Worm (Caenorhabditis elegans) whole organism, young adult: ENCODE results near the gene Y17G7B.17.

ENCODE experiments used
- B0261.1 ChIP-seq: sonication (generic microtip); optimal IDR thresholded peaks from 2 replicates; lab custom pipeline; 2016; ENCODE audit warnings: mild to moderate bottlenecking, missing genetic modification characterization, moderate library complexity, missing compliant biosample characterization
- C06A6.2 ChIP-seq: fragments of 200-800 bp; sonication (Bioruptor generic); conservative IDR thresholded peaks from 2 replicates; pipeline ENCODE4 v1.3.6; 2022; ENCODE audit warnings: missing genetic modification characterization, missing compliant biosample characterization
- C17E4.6 ChIP-seq: fragments of 200-800 bp; sonication (Bioruptor generic); IDR thresholded peaks from 2 replicates; pipeline ENCODE4 v1.3.6; 2022; ENCODE audit warnings: missing genetic modification reagents, missing genetic modification characterization, missing compliant biosample characterization
- F22D6.2 ChIP-seq: sonication (generic microtip); optimal IDR thresholded peaks from 2 replicates; lab custom pipeline; 2016; ENCODE audit warnings: mild to moderate bottlenecking, missing genetic modification characterization, missing compliant biosample characterization
- atf-7 ChIP-seq: sonication (generic microtip); optimal IDR thresholded peaks from 2 replicates; lab custom pipeline; 2017; ENCODE audit warnings: mild to moderate bottlenecking, missing genetic modification characterization, missing compliant biosample characterization
- attf-3 ChIP-seq: fragments of 200-800 bp; sonication (Bioruptor generic); conservative IDR thresholded peaks from 2 replicates; pipeline ENCODE4 v1.3.6; 2022; ENCODE audit warnings: missing genetic modification reagents, missing genetic modification characterization, missing compliant biosample characterization
- bed-1 ChIP-seq: fragments of 200-800 bp; sonication (Bioruptor generic); IDR thresholded peaks from 2 replicates; pipeline ENCODE4 v1.3.6; 2022; ENCODE audit warnings: missing genetic modification reagents, missing genetic modification characterization, missing compliant biosample characterization
- cebp-1 ChIP-seq, 2 experiments: fragments of 200-800 bp in 1 of 2; sonication (Bioruptor generic) in 1 of 2; sonication (generic microtip) in 1 of 2; IDR thresholded peaks in 1 of 2; optimal IDR thresholded peaks in 1 of 2; 2 replicates each; pipeline versions ENCODE4 v1.3.6 to Lab custom; 2017 to 2022; ENCODE audit warnings: missing compliant biosample characterization in 2 of 2, missing genetic modification characterization in 2 of 2, mild to moderate bottlenecking in 1 of 2, missing genetic modification reagents in 1 of 2, moderate library complexity in 1 of 2
- ceh-100 ChIP-seq: fragments of 200-800 bp; sonication (Bioruptor generic); IDR thresholded peaks from 2 replicates; pipeline ENCODE4 v1.3.6; 2022; ENCODE audit warnings: missing genetic modification reagents, missing genetic modification characterization, missing compliant biosample characterization
- ceh-58 ChIP-seq: fragments of 200-800 bp; sonication (Bioruptor generic); IDR thresholded peaks from 2 replicates; pipeline ENCODE4 v1.3.6; 2022; ENCODE audit warnings: missing genetic modification characterization, missing compliant biosample characterization
- ceh-91 ChIP-seq: fragments of 200-800 bp; sonication (Bioruptor generic); IDR thresholded peaks from 2 replicates; pipeline ENCODE4 v1.3.6; 2022; ENCODE audit warnings: missing genetic modification reagents, missing genetic modification characterization, missing compliant biosample characterization
- chd-7 ChIP-seq: sonication (generic microtip); optimal IDR thresholded peaks from 2 replicates; lab custom pipeline; 2016; ENCODE audit warnings: mild to moderate bottlenecking, missing genetic modification characterization, moderate library complexity, missing compliant biosample characterization
- dox-1 ChIP-seq: fragments of 200-800 bp; sonication (Bioruptor generic); IDR thresholded peaks from 2 replicates; pipeline ENCODE4 v1.3.6; 2022; ENCODE audit warnings: missing genetic modification reagents, missing genetic modification characterization, missing compliant biosample characterization
- egl-44 ChIP-seq: fragments of 200-800 bp; sonication (Bioruptor generic); IDR thresholded peaks from 2 replicates; pipeline ENCODE4 v1.3.6; 2022; ENCODE audit warnings: missing genetic modification reagents, missing genetic modification characterization, missing compliant biosample characterization
- ets-4 ChIP-seq: fragments of 200-800 bp; sonication (Bioruptor generic); optimal IDR thresholded peaks from 2 replicates; lab custom pipeline; 2018; ENCODE audit warnings: mild to moderate bottlenecking, missing genetic modification characterization, missing compliant biosample characterization
- him-1 ChIP-seq: sonication (generic microtip); optimal IDR thresholded peaks from 2 replicates; lab custom pipeline; 2016; ENCODE audit warnings: missing genotype, missing genetic modification reagents, missing genetic modification characterization, missing compliant biosample characterization
- hlh-12 ChIP-seq: sonication (generic microtip); optimal IDR thresholded peaks from 2 replicates; lab custom pipeline; 2016; ENCODE audit warnings: missing genetic modification characterization, missing compliant biosample characterization
- hmg-1.2 ChIP-seq: fragments of 200-800 bp; sonication (Bioruptor generic); IDR thresholded peaks from 2 replicates; pipeline ENCODE4 v1.3.6; 2022; ENCODE audit warnings: missing genetic modification reagents, missing genetic modification characterization, missing compliant biosample characterization
- hrde-1 ChIP-seq: sonication (generic microtip); optimal IDR thresholded peaks from 2 replicates; lab custom pipeline; 2016; ENCODE audit warnings: missing genetic modification characterization, mild to moderate bottlenecking, missing compliant biosample characterization, moderate library complexity, missing genotype, missing genetic modification reagents, borderline replicate concordance
- hsf-1 ChIP-seq: fragments of 200-800 bp; sonication (Bioruptor generic); IDR thresholded peaks from 2 replicates; pipeline ENCODE4 v1.3.6; 2022; ENCODE audit warnings: missing genetic modification reagents, missing genetic modification characterization, missing compliant biosample characterization
- let-526 ChIP-seq: fragments of 200-800 bp; sonication (Bioruptor generic); IDR thresholded peaks from 2 replicates; pipeline ENCODE4 v1.3.6; 2022; ENCODE audit warnings: missing genetic modification reagents, missing genetic modification characterization, missing compliant biosample characterization
- let-607 ChIP-seq, 2 experiments: fragments of 200-800 bp in 1 of 2; sonication (Bioruptor generic) in 1 of 2; sonication (generic microtip) in 1 of 2; optimal IDR thresholded peaks; 2 replicates each; lab custom pipeline; 2016 to 2018; ENCODE audit warnings: mild to moderate bottlenecking in 2 of 2, missing compliant biosample characterization in 2 of 2, missing genetic modification characterization in 2 of 2, moderate library complexity in 2 of 2, missing genotype in 1 of 2
- lin-26 ChIP-seq: fragments of 200-800 bp; sonication (Bioruptor generic); IDR thresholded peaks from 2 replicates; pipeline ENCODE4 v1.3.6; 2022; ENCODE audit warnings: missing genetic modification reagents, missing genetic modification characterization, missing compliant biosample characterization
- lin-54 ChIP-seq: fragments of 200-800 bp; sonication (Bioruptor generic); optimal IDR thresholded peaks from 2 replicates; lab custom pipeline; 2018; ENCODE audit warnings: mild to moderate bottlenecking, missing genetic modification characterization, missing compliant biosample characterization
- lir-1 ChIP-seq: fragments of 200-800 bp; sonication (Bioruptor generic); conservative IDR thresholded peaks from 2 replicates; pipeline ENCODE4 v1.3.6; 2022; ENCODE audit warnings: missing genetic modification reagents, missing genetic modification characterization, missing compliant biosample characterization
- nfyb-1 ChIP-seq: fragments of 200-800 bp; sonication (Bioruptor generic); IDR thresholded peaks from 2 replicates; pipeline ENCODE4 v1.3.6; 2022; ENCODE audit warnings: missing genetic modification reagents, missing genetic modification characterization, missing compliant biosample characterization
- nhr-120 ChIP-seq: fragments of 200-800 bp; sonication (Bioruptor generic); IDR thresholded peaks from 2 replicates; pipeline ENCODE4 v1.3.6; 2022; ENCODE audit warnings: missing genetic modification characterization, missing compliant biosample characterization
- nhr-27 ChIP-seq: fragments of 200-800 bp; sonication (Bioruptor generic); optimal IDR thresholded peaks from 2 replicates; lab custom pipeline; 2018; ENCODE audit warnings: mild to moderate bottlenecking, missing genetic modification characterization, moderate library complexity, missing compliant biosample characterization
- nhr-80 ChIP-seq: sonication (generic microtip); optimal IDR thresholded peaks from 2 replicates; lab custom pipeline; 2016; ENCODE audit warnings: missing genetic modification characterization, missing compliant biosample characterization
- nhr-90 ChIP-seq: sonication (generic microtip); optimal IDR thresholded peaks from 2 replicates; lab custom pipeline; 2016; ENCODE audit warnings: missing genotype, mild to moderate bottlenecking, missing genetic modification characterization, missing compliant biosample characterization
- sdz-38 ChIP-seq: sonication (generic microtip); optimal IDR thresholded peaks from 2 replicates; lab custom pipeline; 2016; ENCODE audit warnings: missing genotype, missing genetic modification characterization, missing compliant biosample characterization
- snpc-4 ChIP-seq, 5 experiments: fragments of 150-350 bp in 1 of 5; sonication (generic microtip) in 4 of 5; optimal IDR thresholded peaks; 2 replicates each; lab custom pipeline; 2014 to 2018; ENCODE audit warnings: missing genetic modification characterization in 5 of 5, missing biosample characterization in 3 of 5, antibody characterized with exemption in 2 of 5, mild to moderate bottlenecking in 2 of 5, missing compliant biosample characterization in 2 of 5, missing genotype in 2 of 5, moderate library complexity in 2 of 5, missing genetic modification reagents in 1 of 5
- tbp1 ChIP-seq: fragments of 200-800 bp; sonication (Bioruptor generic); optimal IDR thresholded peaks from 2 replicates; lab custom pipeline; 2018; ENCODE audit warnings: mild to moderate bottlenecking, missing genetic modification characterization, missing compliant biosample characterization
- tbx-9 ChIP-seq: sonication (generic microtip); optimal IDR thresholded peaks from 2 replicates; lab custom pipeline; 2016; ENCODE audit warnings: borderline replicate concordance, missing genetic modification characterization, inconsistent platforms, missing compliant biosample characterization
- ztf-22 ChIP-seq: fragments of 200-800 bp; sonication (Bioruptor generic); optimal IDR thresholded peaks from 2 replicates; lab custom pipeline; 2018; ENCODE audit warnings: mild to moderate bottlenecking, missing genetic modification characterization, moderate library complexity, missing compliant biosample characterization
- ztf-25 ChIP-seq: fragments of 200-800 bp; sonication (Bioruptor generic); IDR thresholded peaks from 2 replicates; pipeline ENCODE4 v1.3.6; 2022; ENCODE audit warnings: missing genetic modification reagents, missing genetic modification characterization, missing compliant biosample characterization
- ztf-26 ChIP-seq: sonication (generic microtip); optimal IDR thresholded peaks from 2 replicates; lab custom pipeline; 2017; ENCODE audit warnings: missing genetic modification characterization, missing compliant biosample characterization
- ztf-3 ChIP-seq: fragments of 200-800 bp; sonication (Bioruptor generic); optimal IDR thresholded peaks from 2 replicates; lab custom pipeline; 2018; ENCODE audit warnings: mild to moderate bottlenecking, missing genetic modification characterization, missing compliant biosample characterization

The Y17G7B.17 gene

DNA sequence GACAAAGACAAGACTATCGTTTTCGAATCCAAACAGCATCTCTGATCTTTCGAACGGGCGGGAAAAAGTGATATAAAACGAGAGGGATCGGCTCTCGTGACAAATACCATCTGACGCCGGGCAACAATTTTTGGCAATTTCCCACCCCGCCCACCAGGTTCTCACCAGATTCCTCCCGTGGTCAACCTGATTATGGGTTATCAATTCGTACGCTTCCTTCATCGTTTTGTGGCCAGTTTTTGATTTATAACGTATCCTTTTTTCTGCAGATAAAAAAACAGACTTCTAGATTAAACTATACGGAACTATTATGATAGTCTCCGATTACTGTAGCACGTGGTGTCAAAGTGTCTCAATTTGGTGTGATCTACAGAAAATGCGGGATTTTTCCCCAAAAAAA, 46.9 kb downstream of the Y17G7B.17 start:
- no peak for TF ChIP-seq nhr-90 (tag; lab: Kevin White, UChicago)
- TF ChIP-seq ztf-26 (tag; lab: Kevin White, UChicago) = peak; percentile 64
- peak; percentile 44 for TF ChIP-seq atf-7 (tag; lab: Kevin White, UChicago)
- peak; percentile 7; the same call in 1 of the 2 replicates for TF ChIP-seq lin-26 (GFP tag; lab: Robert Waterston, UW)
- no peak for TF ChIP-seq B0261.1 (tag; lab: Kevin White, UChicago)
- TF ChIP-seq hmg-1.2 (GFP tag; lab: Robert Waterston, UW) = 0 out of 2 replicates have a peak, but pooled peaks have one; percentile 13
- no peak for TF ChIP-seq nhr-27 (tag; lab: Kevin White, UChicago)
- TF ChIP-seq nfyb-1 = 0 out of 2 replicates have a peak, but pooled peaks have one; percentile 38

DNA sequence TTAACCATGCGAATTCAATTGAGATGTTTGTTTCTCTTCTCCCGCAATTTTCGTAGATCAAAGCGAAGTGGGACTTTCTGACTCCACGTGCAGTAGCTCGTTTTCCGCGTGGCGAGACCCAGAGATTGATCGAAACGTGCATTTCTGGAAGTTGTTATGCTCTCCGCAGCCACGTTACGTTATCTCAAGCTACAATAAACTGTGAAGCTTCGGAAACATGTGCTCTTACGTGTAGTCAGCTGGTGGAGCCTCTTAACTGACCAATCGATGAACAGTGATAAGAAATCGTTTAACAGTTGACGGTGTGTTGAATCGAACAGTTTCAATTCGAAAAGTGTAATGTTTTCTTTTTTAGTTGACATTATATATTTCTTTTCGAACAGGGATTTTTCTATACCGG, 47.7 kb downstream of the Y17G7B.17 start:
- TF ChIP-seq tbp1 (GFP tag; lab: Kevin White, UChicago) = peak; percentile 20
- TF ChIP-seq cebp-1 (GFP tag; IDR thresholded peaks at IDR 0.05; lab: Robert Waterston, UW) = no peak
- peak; percentile 5 for TF ChIP-seq cebp-1 (tag; optimal IDR thresholded peaks at IDR 0.05; lab: Kevin White, UChicago)
- no peak for TF ChIP-seq ets-4 (GFP tag; lab: Kevin White, UChicago)
- TF ChIP-seq ceh-100 = no peak
- no peak for TF ChIP-seq him-1
- TF ChIP-seq chd-7 (tag; lab: Kevin White, UChicago) = no peak
- no peak for TF ChIP-seq nhr-120
- peak; percentile 39; the same call in 1 of the 2 replicates for TF ChIP-seq dox-1 (GFP tag; lab: Robert Waterston, UW)
- TF ChIP-seq attf-3 = no peak
- TF ChIP-seq C06A6.2 = no peak
- TF ChIP-seq snpc-4 (GFP tag; optimal IDR thresholded peaks at IDR 0.05; lab: Kevin White, UChicago) = no peak
- no peak for TF ChIP-seq snpc-4 (tag; optimal IDR thresholded peaks at IDR 0.05; lab: Kevin White, UChicago)
- TF ChIP-seq bed-1 (GFP tag; lab: Robert Waterston, UW) = no peak
- TF ChIP-seq tbx-9 (tag; lab: Kevin White, UChicago) = no peak
- TF ChIP-seq lir-1 (GFP tag; lab: Robert Waterston, UW) = no peak
- no peak for TF ChIP-seq nhr-90 (tag; lab: Kevin White, UChicago)
- TF ChIP-seq ztf-22 (GFP tag; lab: Kevin White, UChicago) = peak; percentile 58
- TF ChIP-seq ztf-25 (GFP tag; lab: Robert Waterston, UW) = no peak
- peak; percentile 62 for TF ChIP-seq nhr-80 (tag; lab: Kevin White, UChicago)
- no peak for TF ChIP-seq ztf-3 (GFP tag; lab: Kevin White, UChicago)
- TF ChIP-seq lin-54 = peak; percentile 17
- TF ChIP-seq sdz-38 (tag; lab: Kevin White, UChicago) = no peak
- TF ChIP-seq hlh-12 = no peak
- TF ChIP-seq nfyb-1 = peak; percentile 64; the same call in 1 of the 2 replicates
- TF ChIP-seq let-526 (GFP tag; lab: Robert Waterston, UW) = 0 out of 2 replicates have a peak, but pooled peaks have one; percentile 43
- TF ChIP-seq F22D6.2 (tag; lab: Kevin White, UChicago) = no peak
- no peak for TF ChIP-seq ceh-91 (GFP tag; lab: Robert Waterston, UW)
- TF ChIP-seq hrde-1 (tag; lab: Kevin White, UChicago) = no peak
- 0 out of 2 replicates have a peak, but pooled peaks have one; percentile 17 for TF ChIP-seq egl-44 (GFP tag; lab: Robert Waterston, UW)
- TF ChIP-seq ceh-58 (GFP tag; lab: Robert Waterston, UW) = no peak

DNA sequence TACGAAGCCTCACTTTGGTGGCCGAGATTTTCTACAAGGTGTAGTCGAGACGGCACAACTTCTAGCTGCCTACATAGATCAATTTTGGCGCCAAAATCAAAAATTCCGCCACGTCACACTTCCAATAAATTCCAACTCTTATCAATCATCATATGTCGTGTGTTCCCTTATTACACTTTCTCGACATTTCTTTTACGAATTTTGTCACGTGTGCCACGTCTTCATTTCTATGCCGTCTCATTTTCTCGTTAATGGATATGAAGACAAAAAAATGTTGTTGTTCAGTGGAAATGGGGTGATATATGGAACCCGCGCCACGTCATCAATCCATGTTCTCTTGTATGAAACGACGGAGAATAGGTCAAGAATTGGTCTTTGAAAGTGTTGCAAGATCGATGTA, 48.2 kb downstream of the Y17G7B.17 start:
- TF ChIP-seq let-607 (tag; optimal IDR thresholded peaks at IDR 0.05; lab: Kevin White, UChicago) (peak in 1 of 2 experiments; percentile 63), B0261.1 (tag; lab: Kevin White, UChicago) (no peak), C17E4.6 (GFP tag; lab: Robert Waterston, UW) (no peak), hsf-1 (GFP tag; lab: Robert Waterston, UW) (peak; percentile 64; the same call in 1 of the 2 replicates), ztf-26 (tag; lab: Kevin White, UChicago) (peak; percentile 12)
- TF ChIP-seq, all 124 proteins: peak for 3
